Fruit fly (Drosophila melanogaster): ENCODE data around the gene frm.

dm6 chr3L:5568361-5568760 is 17.4 kb upstream of the frm start:
- TF ChIP-seq EcR (GFP tag; optimal IDR thresholded peaks at IDR 0.05), result no peak
- TF ChIP-seq CG13204 (GFP tag; optimal IDR thresholded peaks at IDR 0.05), result no peak
